Fruit fly (Drosophila melanogaster): Measurements from ENCODE around the gene CG44153.

DNA sequence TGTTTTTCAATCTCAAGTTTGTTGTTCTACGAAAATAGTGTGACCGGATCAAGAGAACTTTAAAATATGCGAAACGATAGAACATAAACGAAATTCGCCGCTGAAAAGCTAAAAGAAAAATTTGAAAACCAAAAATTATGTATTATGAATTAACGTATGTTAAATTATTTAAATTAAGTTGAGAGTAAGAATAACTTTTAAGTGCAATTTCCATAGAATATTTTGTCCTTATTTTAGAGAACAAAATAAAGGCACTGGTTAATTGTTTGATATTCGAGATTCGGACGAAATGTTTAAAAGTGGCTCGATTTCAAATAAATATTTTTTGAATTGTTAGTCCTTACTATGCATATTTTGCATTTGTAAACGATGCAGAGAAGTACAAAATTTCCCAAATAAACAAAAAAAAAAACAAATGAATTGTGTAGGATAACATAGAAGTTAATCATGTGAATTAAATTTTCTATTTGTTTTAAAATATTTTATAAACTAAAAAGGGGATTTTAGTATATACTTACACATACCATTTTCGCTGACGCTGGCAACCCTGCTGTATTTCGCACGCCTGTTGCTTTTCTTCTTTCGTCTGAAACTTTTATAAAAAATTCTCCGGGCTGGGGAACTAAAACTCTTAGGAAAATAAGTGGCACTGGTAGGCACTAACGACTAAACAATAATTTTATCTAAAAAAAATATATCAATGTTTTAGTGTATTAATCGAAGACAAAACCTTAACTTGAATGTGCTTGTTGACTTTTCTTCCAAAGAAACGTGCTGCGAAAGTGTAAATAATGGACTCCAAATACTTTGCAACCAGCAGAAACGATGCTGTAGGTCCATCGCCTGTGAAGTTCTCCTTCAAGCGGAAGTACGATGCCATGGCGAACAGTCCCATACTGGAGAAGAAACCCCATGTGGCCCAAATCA is 30.8 kb upstream of the CG44153 start, which contains the start of the genes CG5727 and ath:
- TF ChIP-seq CG2129 (GFP tag; IDR thresholded peaks at IDR 0.05; ENCODE audit: partially characterized antibody) (no peak), rib (GFP tag; IDR thresholded peaks at IDR 0.05) (no peak), Spps (tag; optimal IDR thresholded peaks at IDR 0.05) (no peak), ERR (GFP tag; optimal IDR thresholded peaks at IDR 0.05) (no peak), CG9215 (GFP tag; IDR thresholded peaks at IDR 0.05) (no peak), CG11247 (GFP tag; IDR thresholded peaks at IDR 0.05) (no peak), Dll (GFP tag; IDR thresholded peaks at IDR 0.05; ENCODE audit: partially characterized antibody) (no peak), CG30020 (tag; optimal IDR thresholded peaks at IDR 0.05) (peak; percentile 32), Stat92E (GFP tag; optimal IDR thresholded peaks at IDR 0.05) (no peak), peb (GFP tag; IDR thresholded peaks at IDR 0.05) (no peak), CG31365 (tag; optimal IDR thresholded peaks at IDR 0.05) (no peak), fd96Cb (tag; optimal IDR thresholded peaks at IDR 0.05) (no peak)

Data from whole organism, embryonic.